Worm (Caenorhabditis elegans) whole organism, L3 larva: ENCODE data around the gene dyf-18.

ENCODE experiments used
- ama-1 ChIP-seq: fragments of 150-350 bp; optimal IDR thresholded peaks from 2 replicates; lab custom pipeline; 2018
- ceh-9 ChIP-seq: sonication (generic microtip); optimal IDR thresholded peaks from 2 replicates; lab custom pipeline; 2018; ENCODE audit warnings: missing biosample characterization, missing genetic modification characterization
- elt-3 ChIP-seq, 3 experiments: fragments of 150-350 bp in 1 of 3; sonication (generic microtip) in 2 of 3; optimal IDR thresholded peaks; 2 replicates in 2 of 3; 4 replicates in 1 of 3; lab custom pipeline; 2014 to 2017; ENCODE audit warnings: missing biosample characterization in 3 of 3, missing genetic modification characterization in 3 of 3
- fos-1 ChIP-seq: fragments of 150-350 bp; optimal IDR thresholded peaks from 2 replicates; lab custom pipeline; 2014; ENCODE audit warnings: missing biosample characterization, missing genetic modification characterization
- jun-1 ChIP-seq: fragments of 150-350 bp; optimal IDR thresholded peaks from 2 replicates; lab custom pipeline; 2014; ENCODE audit warnings: missing biosample characterization, missing genetic modification reagents, missing genetic modification characterization
- mdl-1 ChIP-seq: fragments of 150-350 bp; optimal IDR thresholded peaks from 2 replicates; lab custom pipeline; 2014; ENCODE audit warnings: missing biosample characterization, missing genetic modification characterization
- nhr-237 ChIP-seq: fragments of 150-350 bp; optimal IDR thresholded peaks from 2 replicates; lab custom pipeline; 2014; ENCODE audit warnings: missing biosample characterization, missing genetic modification characterization
- nhr-28 ChIP-seq: fragments of 150-350 bp; optimal IDR thresholded peaks from 2 replicates; lab custom pipeline; 2014; ENCODE audit warnings: missing biosample characterization, missing genetic modification characterization
- nhr-77 ChIP-seq: fragments of 150-350 bp; optimal IDR thresholded peaks from 2 replicates; lab custom pipeline; 2014; ENCODE audit warnings: missing biosample characterization, missing genetic modification characterization

- no peak for TF ChIP-seq jun-1 (tag; lab: Kevin White, UChicago)
- TF ChIP-seq nhr-28 (tag; lab: Kevin White, UChicago): no peak
- no peak for TF ChIP-seq nhr-237 (tag; lab: Kevin White, UChicago)
- TF ChIP-seq mdl-1 (tag; lab: Kevin White, UChicago): no peak
- TF ChIP-seq ceh-9: no peak
- no peak for TF ChIP-seq fos-1 (tag; lab: Kevin White, UChicago)
- TF ChIP-seq elt-3 (tag; optimal IDR thresholded peaks at IDR 0.05; lab: Kevin White, UChicago): no peak
- no peak for TF ChIP-seq ama-1
- TF ChIP-seq nhr-77 (tag; lab: Kevin White, UChicago): no peak
These were observed 5.0 kb downstream of the dyf-18 start for ce11 chrIV:11795964-11796363.
